Worm (Caenorhabditis elegans): ENCODE results near the gene srg-50.

Gene srg-50

ce11 chrIV:7096097-7096496, 21.1 kb upstream of the srg-50 start:
- TF ChIP-seq T22C8.4 (GFP tag; IDR thresholded peaks at IDR 0.05) (no peak), tab-1 (GFP tag; IDR thresholded peaks at IDR 0.05) (no peak), klf-2 (GFP tag; conservative IDR thresholded peaks at IDR 0.05) (no peak), med-1 (GFP tag; optimal IDR thresholded peaks at IDR 0.05; ENCODE audit: insufficient read depth) (no peak), flt-1 (GFP tag; IDR thresholded peaks at IDR 0.05) (no peak), ztf-23 (GFP tag; IDR thresholded peaks at IDR 0.05) (no peak), cog-1 (tag; optimal IDR thresholded peaks at IDR 0.05) (no peak), ztf-29 (GFP tag; IDR thresholded peaks at IDR 0.05) (no peak)

ce11 chrIV:7095396-7095964, 20.5 kb upstream of the srg-50 start:
- no peak for TF ChIP-seq flt-1 (GFP tag; IDR thresholded peaks at IDR 0.05)
- TF ChIP-seq cog-1 (tag; optimal IDR thresholded peaks at IDR 0.05): no peak
- TF ChIP-seq ztf-29 (GFP tag; IDR thresholded peaks at IDR 0.05): no peak
- no peak for TF ChIP-seq T22C8.4 (GFP tag; IDR thresholded peaks at IDR 0.05)
- no peak for TF ChIP-seq ztf-23 (GFP tag; IDR thresholded peaks at IDR 0.05)
- no peak for TF ChIP-seq ref-1 (GFP tag; conservative IDR thresholded peaks at IDR 0.05)
- no peak for TF ChIP-seq klf-2 (GFP tag; conservative IDR thresholded peaks at IDR 0.05)
- no peak for TF ChIP-seq med-1 (GFP tag; optimal IDR thresholded peaks at IDR 0.05; ENCODE audit: insufficient read depth)
- no peak for TF ChIP-seq tab-1 (GFP tag; IDR thresholded peaks at IDR 0.05)

ce11 chrIV:7094216-7094758, 19.3 kb upstream of the srg-50 start, which contains the start of gene deb-1:
deb-1 (minus strand) TSS chrIV:7094266.
- TF ChIP-seq T22C8.4 (GFP tag; IDR thresholded peaks at IDR 0.05) (no peak), ztf-29 (GFP tag; IDR thresholded peaks at IDR 0.05) (no peak), med-1 (GFP tag; optimal IDR thresholded peaks at IDR 0.05; ENCODE audit: insufficient read depth) (no peak), ref-1 (GFP tag; conservative IDR thresholded peaks at IDR 0.05) (no peak), tab-1 (GFP tag; IDR thresholded peaks at IDR 0.05) (no peak), flt-1 (GFP tag; IDR thresholded peaks at IDR 0.05) (no peak), ztf-23 (GFP tag; IDR thresholded peaks at IDR 0.05) (no peak), klf-2 (GFP tag; conservative IDR thresholded peaks at IDR 0.05) (no peak), cog-1 (tag; optimal IDR thresholded peaks at IDR 0.05) (no peak)

ce11 chrIV:7084632-7085160, 9.7 kb upstream of the srg-50 start, which contains the start of gene rps-4:
rps-4 (minus strand) TSS chrIV:7084682.
- TF ChIP-seq ztf-23 (GFP tag; IDR thresholded peaks at IDR 0.05) (no peak), med-1 (GFP tag; optimal IDR thresholded peaks at IDR 0.05; ENCODE audit: insufficient read depth) (no peak), klf-2 (GFP tag; conservative IDR thresholded peaks at IDR 0.05) (no peak), cog-1 (tag; optimal IDR thresholded peaks at IDR 0.05) (peak; percentile 61), ztf-29 (GFP tag; IDR thresholded peaks at IDR 0.05) (no peak), tab-1 (GFP tag; IDR thresholded peaks at IDR 0.05) (no peak), flt-1 (GFP tag; IDR thresholded peaks at IDR 0.05) (peak; percentile 83), ref-1 (GFP tag; conservative IDR thresholded peaks at IDR 0.05) (no peak), T22C8.4 (GFP tag; IDR thresholded peaks at IDR 0.05) (no peak)

- TF ChIP-seq ztf-23 (GFP tag; IDR thresholded peaks at IDR 0.05): no peak
These were observed 9.0 kb upstream of the srg-50 start for ce11 chrIV:7083976-7084375.

- TF ChIP-seq klf-2 (GFP tag; conservative IDR thresholded peaks at IDR 0.05) (no peak), ref-1 (GFP tag; conservative IDR thresholded peaks at IDR 0.05) (no peak), flt-1 (GFP tag; IDR thresholded peaks at IDR 0.05) (peak; percentile 32; the same call in 1 of the 2 replicates)
These were observed 8.4 kb upstream of the srg-50 start, which contains the start of gene Y43B11AR.3 for ce11 chrIV:7083382-7083784. Y43B11AR.3 (minus strand) TSS chrIV:7083716.

ce11 chrIV:7081214-7081613, 6.3 kb upstream of the srg-50 start, which contains the start of gene Y43B11AR.1:
Y43B11AR.1 (plus strand) TSS chrIV:7081514.
- TF ChIP-seq tab-1 (GFP tag; IDR thresholded peaks at IDR 0.05) (no peak), med-1 (GFP tag; optimal IDR thresholded peaks at IDR 0.05; ENCODE audit: insufficient read depth) (no peak), ref-1 (GFP tag; conservative IDR thresholded peaks at IDR 0.05) (no peak), ztf-29 (GFP tag; IDR thresholded peaks at IDR 0.05) (no peak), cog-1 (tag; optimal IDR thresholded peaks at IDR 0.05) (no peak), ztf-23 (GFP tag; IDR thresholded peaks at IDR 0.05) (no peak), klf-2 (GFP tag; conservative IDR thresholded peaks at IDR 0.05) (no peak), flt-1 (GFP tag; IDR thresholded peaks at IDR 0.05) (no peak), T22C8.4 (GFP tag; IDR thresholded peaks at IDR 0.05) (no peak)

ce11 chrIV:7072110-7072509, 2.9 kb downstream of the srg-50 start, which contains the start of gene srg-48:
srg-48 (plus strand) TSS chrIV:7072410.
- TF ChIP-seq ref-1 (GFP tag; conservative IDR thresholded peaks at IDR 0.05) (no peak), ztf-29 (GFP tag; IDR thresholded peaks at IDR 0.05) (no peak), cog-1 (tag; optimal IDR thresholded peaks at IDR 0.05) (no peak), flt-1 (GFP tag; IDR thresholded peaks at IDR 0.05) (no peak), med-1 (GFP tag; optimal IDR thresholded peaks at IDR 0.05; ENCODE audit: insufficient read depth) (no peak), T22C8.4 (GFP tag; IDR thresholded peaks at IDR 0.05) (no peak), ztf-23 (GFP tag; IDR thresholded peaks at IDR 0.05) (no peak), klf-2 (GFP tag; conservative IDR thresholded peaks at IDR 0.05) (no peak)

ce11 chrIV:7067446-7067845, 7.5 kb downstream of the srg-50 start:
- TF ChIP-seq klf-2 (GFP tag; conservative IDR thresholded peaks at IDR 0.05) (no peak), tab-1 (GFP tag; IDR thresholded peaks at IDR 0.05) (no peak), flt-1 (GFP tag; IDR thresholded peaks at IDR 0.05) (no peak), ref-1 (GFP tag; conservative IDR thresholded peaks at IDR 0.05) (no peak), T22C8.4 (GFP tag; IDR thresholded peaks at IDR 0.05) (no peak), med-1 (GFP tag; optimal IDR thresholded peaks at IDR 0.05; ENCODE audit: insufficient read depth) (no peak), cog-1 (tag; optimal IDR thresholded peaks at IDR 0.05) (no peak), ztf-29 (GFP tag; IDR thresholded peaks at IDR 0.05) (no peak), ztf-23 (GFP tag; IDR thresholded peaks at IDR 0.05) (no peak)

- TF ChIP-seq ztf-23 (GFP tag; IDR thresholded peaks at IDR 0.05) (no peak), T22C8.4 (GFP tag; IDR thresholded peaks at IDR 0.05) (no peak), flt-1 (GFP tag; IDR thresholded peaks at IDR 0.05) (no peak), ztf-29 (GFP tag; IDR thresholded peaks at IDR 0.05) (no peak), cog-1 (tag; optimal IDR thresholded peaks at IDR 0.05) (no peak), ref-1 (GFP tag; conservative IDR thresholded peaks at IDR 0.05) (no peak), tab-1 (GFP tag; IDR thresholded peaks at IDR 0.05) (no peak), klf-2 (GFP tag; conservative IDR thresholded peaks at IDR 0.05) (no peak), med-1 (GFP tag; optimal IDR thresholded peaks at IDR 0.05; ENCODE audit: insufficient read depth) (no peak)
These were observed 9.9 kb downstream of the srg-50 start, which contains the start of gene Y43B11AL.1 for ce11 chrIV:7065022-7065421. Y43B11AL.1 (plus strand) TSS chrIV:7065322.
